Worm (Caenorhabditis elegans): ENCODE data around the gene Y116A8C.33.

ce11 chrIV:17103615-17104014 lies 8.3 kb upstream of the Y116A8C.33 start, which contains the start of gene Y116A8C.30:
- TF ChIP-seq egl-18 (GFP tag; IDR thresholded peaks at IDR 0.05) (no peak), hmg-1.2 (GFP tag; IDR thresholded peaks at IDR 0.05) (no peak), B0035.1 (tag; optimal IDR thresholded peaks at IDR 0.05) (no peak), gei-17 (GFP tag; optimal IDR thresholded peaks at IDR 0.05) (no peak)
